Fruit fly (Drosophila melanogaster) whole organism, embryonic: ENCODE results near the gene Mtl.
A peak's percentile ranks its signal among the peaks of the same experiment; 100 is the strongest.

Experiments
- Antp ChIP-seq: fragments of 200-800 bp; sonication (Bioruptor generic); optimal IDR thresholded peaks from 3 replicates; lab custom pipeline; 2016; ENCODE audit warnings: missing biosample characterization, missing genetic modification characterization
- Atf3 ChIP-seq: fragments of 200-800 bp; sonication (Bioruptor generic); optimal IDR thresholded peaks from 3 replicates; lab custom pipeline; 2016; ENCODE audit warnings: missing biosample characterization, missing genetic modification characterization
- BEAF-32 ChIP-seq: fragments of 200-800 bp; sonication (Bioruptor generic); optimal IDR thresholded peaks from 3 replicates; lab custom pipeline; 2017; ENCODE audit warnings: missing biosample characterization, missing genetic modification characterization, mild to moderate bottlenecking, moderate library complexity, missing genetic modification reagents
- Bteb2 ChIP-seq: fragments of 200-800 bp; sonication (Bioruptor generic); optimal IDR thresholded peaks from 2 replicates; lab custom pipeline; 2016; ENCODE audit warnings: missing biosample characterization, missing genetic modification characterization
- CG10267 ChIP-seq: fragments of 200-800 bp; sonication (Bioruptor generic); optimal IDR thresholded peaks from 2 replicates; lab custom pipeline; 2018; ENCODE audit warnings: missing biosample characterization, mild to moderate bottlenecking, missing genetic modification characterization, moderate library complexity
- CG10321 ChIP-seq: fragments of 200-800 bp; sonication (Bioruptor generic); IDR thresholded peaks from 2 replicates; pipeline ENCODE4 v1.3.6; 2022; ENCODE audit warnings: missing biosample characterization, missing genetic modification characterization
- CG13775 ChIP-seq: fragments of 200-800 bp; sonication (Bioruptor generic); optimal IDR thresholded peaks from 3 replicates; lab custom pipeline; 2017; ENCODE audit warnings: missing biosample characterization, mild to moderate bottlenecking, missing genetic modification characterization
- CG17359 ChIP-seq: fragments of 200-800 bp; sonication (Bioruptor generic); optimal IDR thresholded peaks from 3 replicates; lab custom pipeline; 2018; ENCODE audit warnings: missing biosample characterization, mild to moderate bottlenecking, missing genetic modification characterization, moderate library complexity
- CG1832 ChIP-seq: fragments of 200-800 bp; sonication (Bioruptor generic); optimal IDR thresholded peaks from 2 replicates; lab custom pipeline; 2017; ENCODE audit warnings: missing biosample characterization, mild to moderate bottlenecking, missing genetic modification characterization, inconsistent platforms
- CG2129 ChIP-seq: fragments of 200-800 bp; sonication (Bioruptor generic); IDR thresholded peaks from 2 replicates; pipeline ENCODE4 v1.3.6; 2022; ENCODE audit warnings: missing biosample characterization, missing genetic modification characterization; ENCODE audit not compliant: partially characterized antibody
- CG2202 ChIP-seq: fragments of 200-800 bp; sonication (Bioruptor generic); optimal IDR thresholded peaks from 2 replicates; lab custom pipeline; 2018; ENCODE audit warnings: missing biosample characterization, mild to moderate bottlenecking, missing genetic modification characterization
- CG33213 ChIP-seq: fragments of 200-800 bp; sonication (Bioruptor generic); optimal IDR thresholded peaks from 3 replicates; lab custom pipeline; 2016; ENCODE audit warnings: missing biosample characterization, missing genetic modification characterization
- CG4328 ChIP-seq: fragments of 200-800 bp; sonication (Bioruptor generic); optimal IDR thresholded peaks from 3 replicates; lab custom pipeline; 2017; ENCODE audit warnings: missing biosample characterization, missing genetic modification reagents, missing genetic modification characterization
- CG4404 ChIP-seq: fragments of 200-800 bp; sonication (Bioruptor generic); IDR thresholded peaks from 2 replicates; pipeline ENCODE4 v1.3.6; 2022; ENCODE audit warnings: missing biosample characterization, missing genetic modification characterization
- CG6683 ChIP-seq: fragments of 200-800 bp; sonication (Bioruptor generic); optimal IDR thresholded peaks from 2 replicates; lab custom pipeline; 2017; ENCODE audit warnings: missing biosample characterization, mild to moderate bottlenecking, missing genetic modification characterization, missing genetic modification reagents
- CG7987 ChIP-seq: fragments of 200-800 bp; sonication (Bioruptor generic); optimal IDR thresholded peaks from 2 replicates; lab custom pipeline; 2018; ENCODE audit warnings: missing biosample characterization, mild to moderate bottlenecking, missing genetic modification characterization, moderate library complexity
- CG8765 ChIP-seq: fragments of 200-800 bp; sonication (Bioruptor generic); IDR thresholded peaks from 2 replicates; pipeline ENCODE4 v1.3.6; 2022; ENCODE audit warnings: missing biosample characterization, missing genetic modification characterization
- CG9609 ChIP-seq: fragments of 200-800 bp; sonication (Bioruptor generic); optimal IDR thresholded peaks from 3 replicates; lab custom pipeline; 2016; ENCODE audit warnings: missing biosample characterization, missing genetic modification characterization
- Camta ChIP-seq: fragments of 200-800 bp; sonication (Bioruptor generic); optimal IDR thresholded peaks from 2 replicates; lab custom pipeline; 2016; ENCODE audit warnings: missing biosample characterization, missing genetic modification characterization
- CrebB ChIP-seq: fragments of 200-800 bp; sonication (Bioruptor generic); optimal IDR thresholded peaks from 3 replicates; lab custom pipeline; 2018; ENCODE audit warnings: missing biosample characterization, mild to moderate bottlenecking, missing genetic modification characterization
- Dad ChIP-seq: fragments of 200-800 bp; sonication (Bioruptor generic); optimal IDR thresholded peaks from 3 replicates; lab custom pipeline; 2016; ENCODE audit warnings: missing biosample characterization, missing genetic modification characterization
- Fer2 ChIP-seq: fragments of 200-800 bp; sonication (Bioruptor generic); optimal IDR thresholded peaks from 2 replicates; lab custom pipeline; 2018; ENCODE audit warnings: missing biosample characterization, mild to moderate bottlenecking, missing genetic modification characterization, moderate library complexity
- Fer3 ChIP-seq: fragments of 200-800 bp; sonication (Bioruptor generic); optimal IDR thresholded peaks from 2 replicates; lab custom pipeline; 2018; ENCODE audit warnings: missing biosample characterization, mild to moderate bottlenecking, missing genetic modification characterization, moderate library complexity
- HLH4C ChIP-seq: fragments of 200-800 bp; sonication (Bioruptor generic); IDR thresholded peaks from 3 replicates; pipeline ENCODE4 v1.3.6; 2022; ENCODE audit warnings: missing biosample characterization, missing genetic modification characterization; ENCODE audit not compliant: partially characterized antibody
- Hmx ChIP-seq: fragments of 200-800 bp; sonication (Bioruptor generic); optimal IDR thresholded peaks from 2 replicates; lab custom pipeline; 2016; ENCODE audit warnings: missing biosample characterization, missing genetic modification characterization
- Hsf ChIP-seq: fragments of 200-800 bp; sonication (Bioruptor generic); optimal IDR thresholded peaks from 3 replicates; lab custom pipeline; 2016; ENCODE audit warnings: missing biosample characterization, missing genetic modification characterization
- MTF-1 ChIP-seq: fragments of 200-800 bp; sonication (Bioruptor generic); optimal IDR thresholded peaks from 2 replicates; lab custom pipeline; 2018; ENCODE audit warnings: missing biosample characterization, mild to moderate bottlenecking, missing genetic modification characterization, borderline replicate concordance
- Mad ChIP-seq: fragments of 200-800 bp; sonication (Bioruptor generic); optimal IDR thresholded peaks from 2 replicates; lab custom pipeline; 2016; ENCODE audit warnings: missing biosample characterization, missing genetic modification characterization
- Neu2 ChIP-seq: fragments of 200-800 bp; sonication (Bioruptor generic); optimal IDR thresholded peaks from 3 replicates; lab custom pipeline; 2016; ENCODE audit warnings: missing biosample characterization, missing genetic modification characterization, borderline replicate concordance
- NfI ChIP-seq: fragments of 200-800 bp; sonication (Bioruptor generic); optimal IDR thresholded peaks from 3 replicates; lab custom pipeline; 2018; ENCODE audit warnings: missing biosample characterization, mild to moderate bottlenecking, missing genetic modification characterization, moderate library complexity
- Poxn ChIP-seq: fragments of 200-800 bp; sonication (Bioruptor generic); IDR thresholded peaks from 2 replicates; pipeline ENCODE4 v1.3.6; 2022; ENCODE audit warnings: missing biosample characterization, missing genetic modification characterization
- Side ChIP-seq: fragments of 200-800 bp; sonication (Bioruptor generic); optimal IDR thresholded peaks from 2 replicates; lab custom pipeline; 2016; ENCODE audit warnings: missing biosample characterization, missing genetic modification characterization
- Stat92E ChIP-seq, 3 experiments: fragments of >200 bp in 2 of 3; fragments of 200-800 bp in 1 of 3; sonication (Bioruptor generic) in 1 of 3; optimal IDR thresholded peaks; 2 replicates each; lab custom pipeline; 2017 to 2019; ENCODE audit warnings: missing biosample characterization in 3 of 3, missing genetic modification characterization in 3 of 3, mild to moderate bottlenecking in 1 of 3, moderate library complexity in 1 of 3
- Xbp1 ChIP-seq: fragments of 200-800 bp; sonication (Bioruptor generic); optimal IDR thresholded peaks from 3 replicates; lab custom pipeline; 2016; ENCODE audit warnings: missing biosample characterization, mild to moderate bottlenecking, missing genetic modification characterization
- cato ChIP-seq: fragments of 200-800 bp; sonication (Bioruptor generic); optimal IDR thresholded peaks from 2 replicates; lab custom pipeline; 2016; ENCODE audit warnings: missing biosample characterization, missing genetic modification characterization, borderline replicate concordance
- crp ChIP-seq, 2 experiments: fragments of 200-800 bp; sonication (Bioruptor generic); optimal IDR thresholded peaks; 2 replicates in 1 of 2; 3 replicates in 1 of 2; lab custom pipeline; 2017; ENCODE audit warnings: missing biosample characterization in 2 of 2, missing genetic modification characterization in 2 of 2, mild to moderate bottlenecking in 1 of 2, moderate library complexity in 1 of 2
- exex ChIP-seq: fragments of 200-800 bp; sonication (Bioruptor generic); optimal IDR thresholded peaks from 4 replicates; lab custom pipeline; 2018; ENCODE audit warnings: missing biosample characterization, mild to moderate bottlenecking, missing genetic modification characterization, moderate library complexity
- ftz-f1 ChIP-seq: fragments of 200-800 bp; sonication (Bioruptor generic); optimal IDR thresholded peaks from 2 replicates; lab custom pipeline; 2016; ENCODE audit warnings: missing biosample characterization, missing genetic modification characterization
- grau ChIP-seq: fragments of 200-800 bp; optimal IDR thresholded peaks from 3 replicates; lab custom pipeline; 2019; ENCODE audit warnings: missing biosample characterization, mild to moderate bottlenecking, missing genetic modification characterization, moderate library complexity
- hbn ChIP-seq: fragments of 200-800 bp; sonication (Bioruptor generic); IDR thresholded peaks from 2 replicates; pipeline ENCODE4 v1.3.6; 2022; ENCODE audit warnings: missing biosample characterization, missing genetic modification characterization; ENCODE audit not compliant: partially characterized antibody
- jumu ChIP-seq: fragments of 200-800 bp; sonication (Bioruptor generic); optimal IDR thresholded peaks from 3 replicates; lab custom pipeline; 2016; ENCODE audit warnings: missing biosample characterization, missing genetic modification characterization
- klu ChIP-seq: fragments of 200-800 bp; sonication (Bioruptor generic); IDR thresholded peaks from 2 replicates; pipeline ENCODE4 v1.3.6; 2022; ENCODE audit warnings: missing biosample characterization, missing genetic modification characterization
- nau ChIP-seq: fragments of 200-800 bp; sonication (Bioruptor generic); optimal IDR thresholded peaks from 3 replicates; lab custom pipeline; 2017; ENCODE audit warnings: missing biosample characterization, mild to moderate bottlenecking, missing genetic modification characterization, missing genetic modification reagents
- nerfin-2 ChIP-seq: fragments of 200-800 bp; sonication (Bioruptor generic); IDR thresholded peaks from 2 replicates; pipeline ENCODE4 v1.3.6; 2022; ENCODE audit warnings: missing biosample characterization, missing genetic modification characterization; ENCODE audit not compliant: partially characterized antibody
- sima ChIP-seq: fragments of 200-800 bp; sonication (Bioruptor generic); optimal IDR thresholded peaks from 2 replicates; lab custom pipeline; 2016; ENCODE audit warnings: missing biosample characterization, missing genetic modification characterization
- ttk ChIP-seq: fragments of 200-800 bp; sonication (Bioruptor generic); IDR thresholded peaks from 2 replicates; pipeline ENCODE4 v2.1.2; 2022; ENCODE audit warnings: missing biosample characterization, missing genetic modification characterization
- unc-4 ChIP-seq: fragments of 200-800 bp; sonication (Bioruptor generic); IDR thresholded peaks from 2 replicates; pipeline ENCODE4 v1.3.6; 2022; ENCODE audit warnings: missing biosample characterization, missing genetic modification characterization; ENCODE audit not compliant: partially characterized antibody
- zfh1 ChIP-seq: fragments of 200-800 bp; sonication (Bioruptor generic); IDR thresholded peaks from 3 replicates; pipeline ENCODE4 v1.3.6; 2022; ENCODE audit warnings: missing biosample characterization, missing genetic modification characterization

Gene Mtl

dm6 chr3R:27607218-27607929 lies 28.8 kb upstream of the Mtl start, which contains the start of the genes dsd and Tusp (continued):
- TF ChIP-seq CG4404 (GFP tag; lab: Robert Waterston, UW) = peak; percentile 46; the same call in 1 of the 2 replicates
- peak; percentile 75 for TF ChIP-seq BEAF-32 (GFP tag; lab: Kevin White, UChicago)
- TF ChIP-seq Xbp1 (GFP tag; lab: Kevin White, UChicago) = peak; percentile 91
- TF ChIP-seq nau = no peak
- peak; percentile 7 for TF ChIP-seq Camta
- TF ChIP-seq CG8765 = peak; percentile 42
- peak; percentile 73 for TF ChIP-seq Dad (GFP tag; lab: Kevin White, UChicago)
- peak; percentile 73 for TF ChIP-seq Hsf (GFP tag; lab: Kevin White, UChicago)
- TF ChIP-seq grau (tag; lab: Kevin White, UChicago) = peak; percentile 72
- TF ChIP-seq Neu2 (GFP tag; lab: Kevin White, UChicago) = no peak
- TF ChIP-seq zfh1 (GFP tag; lab: Robert Waterston, UW) = peak; percentile 78
- no peak for TF ChIP-seq CG1832 (GFP tag; lab: Kevin White, UChicago)
- peak; percentile 86 for TF ChIP-seq Antp (GFP tag; lab: Kevin White, UChicago)
- TF ChIP-seq CG4328 (GFP tag; lab: Kevin White, UChicago) = peak; percentile 52
- no peak for TF ChIP-seq nerfin-2
- peak; percentile 36 for TF ChIP-seq MTF-1
- peak; percentile 69 for TF ChIP-seq Mad
- peak; percentile 59 for TF ChIP-seq jumu (GFP tag; lab: Kevin White, UChicago)
- TF ChIP-seq CG33213 (GFP tag; lab: Kevin White, UChicago) = peak; percentile 64
- TF ChIP-seq CG10267 (tag; lab: Kevin White, UChicago) = peak; percentile 91
- peak; percentile 56 for TF ChIP-seq unc-4 (GFP tag; lab: Robert Waterston, UW)
- TF ChIP-seq Poxn (GFP tag; lab: Robert Waterston, UW) = peak; percentile 57
- peak; percentile 57; the same call in 2 of the 3 replicates for TF ChIP-seq HLH4C (GFP tag; lab: Robert Waterston, UW)
- TF ChIP-seq exex (tag; lab: Kevin White, UChicago) = peak; percentile 8
- TF ChIP-seq Hmx (GFP tag; lab: Kevin White, UChicago) = no peak
- peak; percentile 56 for TF ChIP-seq Fer2 (tag; lab: Kevin White, UChicago)
- peak; percentile 73 for TF ChIP-seq CG7987 (GFP tag; lab: Kevin White, UChicago)
- peak; percentile 79 for TF ChIP-seq CG9609
- peak; percentile 65 for TF ChIP-seq CG17359 (tag; lab: Kevin White, UChicago)
- peak; percentile 59 for TF ChIP-seq cato (GFP tag; lab: Kevin White, UChicago)
- TF ChIP-seq Bteb2 = peak; percentile 30
- peak; percentile 56 for TF ChIP-seq hbn (GFP tag; lab: Robert Waterston, UW)
- TF ChIP-seq Atf3 (GFP tag; lab: Kevin White, UChicago) = peak; percentile 58
- peak; percentile 74 for TF ChIP-seq CG13775 (GFP tag; lab: Kevin White, UChicago)
- TF ChIP-seq NfI = peak; percentile 81
- peak; percentile 54 for TF ChIP-seq CrebB (tag; lab: Kevin White, UChicago)
- TF ChIP-seq ttk (GFP tag; lab: Robert Waterston, UW) = peak; percentile 77
- TF ChIP-seq sima (GFP tag; lab: Kevin White, UChicago) = no peak
- TF ChIP-seq CG2202 (tag; lab: Kevin White, UChicago) = no peak
- peak; percentile 6 for TF ChIP-seq CG6683 (GFP tag; lab: Kevin White, UChicago)
- no peak for TF ChIP-seq CG2129
- TF ChIP-seq CG10321 (GFP tag; lab: Robert Waterston, UW) = no peak
- peak; percentile 31 for TF ChIP-seq ftz-f1
- peak; percentile 56 for TF ChIP-seq Fer3 (tag; lab: Kevin White, UChicago)
- TF ChIP-seq Stat92E (GFP tag; optimal IDR thresholded peaks at IDR 0.05; lab: Kevin White, UChicago) = no peak
- TF ChIP-seq Side (GFP tag; lab: Kevin White, UChicago) = peak; percentile 33
- TF ChIP-seq crp (GFP tag; optimal IDR thresholded peaks at IDR 0.05; lab: Kevin White, UChicago) = peak in 1 of 2 experiments; percentile 55
- TF ChIP-seq klu = 0 out of 2 replicates have a peak, but pooled peaks have one; percentile 36
